Worm (Caenorhabditis elegans) whole organism, late embryonic: ENCODE data around the gene tofu-7.
A peak's percentile ranks its signal among the peaks of the same experiment; 100 is the strongest.

Experiments used
- C08G9.2 ChIP-seq: sonication (generic microtip); optimal IDR thresholded peaks from 2 replicates; lab custom pipeline; 2016; ENCODE audit warnings: mild to moderate bottlenecking, missing genetic modification characterization, moderate library complexity, missing compliant biosample characterization
- F13H6.1 ChIP-seq: sonication (generic microtip); optimal IDR thresholded peaks from 2 replicates; lab custom pipeline; 2016; ENCODE audit warnings: missing genetic modification characterization, missing compliant biosample characterization
- K02D7.2 ChIP-seq: sonication (generic microtip); optimal IDR thresholded peaks from 2 replicates; lab custom pipeline; 2017; ENCODE audit warnings: mild to moderate bottlenecking, missing genetic modification characterization, missing compliant biosample characterization
- Y22D7AL.16 ChIP-seq: sonication (generic microtip); optimal IDR thresholded peaks from 2 replicates; lab custom pipeline; 2016; ENCODE audit warnings: missing genetic modification characterization, missing compliant biosample characterization
- ahr-1 ChIP-seq: sonication (generic microtip); optimal IDR thresholded peaks from 2 replicates; lab custom pipeline; 2016; ENCODE audit warnings: missing genetic modification characterization, missing compliant biosample characterization
- ceh-18 ChIP-seq: sonication (generic microtip); optimal IDR thresholded peaks from 2 replicates; lab custom pipeline; 2016; ENCODE audit warnings: missing genetic modification characterization, missing compliant biosample characterization
- ceh-31 ChIP-seq: sonication (generic microtip); optimal IDR thresholded peaks from 2 replicates; lab custom pipeline; 2016; ENCODE audit warnings: missing genetic modification characterization, missing compliant biosample characterization
- ceh-48 ChIP-seq: sonication (generic microtip); optimal IDR thresholded peaks from 2 replicates; lab custom pipeline; 2016; ENCODE audit warnings: missing genetic modification characterization, inconsistent platforms, missing compliant biosample characterization
- ceh-6 ChIP-seq: fragments of 200-800 bp; sonication (Bioruptor generic); optimal IDR thresholded peaks from 2 replicates; lab custom pipeline; 2018; ENCODE audit warnings: mild to moderate bottlenecking, missing genetic modification characterization, missing compliant biosample characterization
- che-1 ChIP-seq: sonication (generic microtip); optimal IDR thresholded peaks from 2 replicates; lab custom pipeline; 2016; ENCODE audit warnings: mild to moderate bottlenecking, missing genetic modification characterization, missing compliant biosample characterization
- dmd-4 ChIP-seq: sonication (generic microtip); optimal IDR thresholded peaks from 2 replicates; lab custom pipeline; 2016; ENCODE audit warnings: borderline replicate concordance, missing genetic modification characterization, missing compliant biosample characterization
- dve-1 ChIP-seq: sonication (generic microtip); optimal IDR thresholded peaks from 2 replicates; lab custom pipeline; 2017; ENCODE audit warnings: antibody characterized with exemption, mild to moderate bottlenecking, missing genetic modification characterization, missing compliant biosample characterization
- elt-2 ChIP-seq: sonication (generic microtip); optimal IDR thresholded peaks from 2 replicates; lab custom pipeline; 2016; ENCODE audit warnings: missing genetic modification reagents, missing genetic modification characterization, missing compliant biosample characterization
- elt-4 ChIP-seq: sonication (generic microtip); optimal IDR thresholded peaks from 2 replicates; lab custom pipeline; 2016; ENCODE audit warnings: missing genetic modification characterization, missing compliant biosample characterization
- ets-4 ChIP-seq: sonication (generic microtip); optimal IDR thresholded peaks from 2 replicates; lab custom pipeline; 2016; ENCODE audit warnings: missing genetic modification characterization, missing compliant biosample characterization
- eyg-1 ChIP-seq: sonication (generic microtip); optimal IDR thresholded peaks from 2 replicates; lab custom pipeline; 2016; ENCODE audit warnings: missing genotype, missing genetic modification characterization, missing compliant biosample characterization
- fax-1 ChIP-seq: sonication (generic microtip); optimal IDR thresholded peaks from 2 replicates; lab custom pipeline; 2016; ENCODE audit warnings: missing genotype, missing genetic modification characterization, missing compliant biosample characterization
- fkh-10 ChIP-seq: fragments of 150-350 bp; optimal IDR thresholded peaks from 2 replicates; lab custom pipeline; 2014; ENCODE audit warnings: missing biosample characterization, missing genetic modification reagents, missing genetic modification characterization
- hlh-6 ChIP-seq: sonication (generic microtip); optimal IDR thresholded peaks from 2 replicates; lab custom pipeline; 2016; ENCODE audit warnings: missing genotype, missing genetic modification characterization, missing compliant biosample characterization
- hlh-8 ChIP-seq: sonication (generic microtip); optimal IDR thresholded peaks from 2 replicates; lab custom pipeline; 2016; ENCODE audit warnings: missing genotype, missing genetic modification characterization, missing compliant biosample characterization
- lim-6 ChIP-seq: sonication (generic microtip); optimal IDR thresholded peaks from 2 replicates; lab custom pipeline; 2016; ENCODE audit warnings: missing genetic modification characterization, missing compliant biosample characterization
- lin-11 ChIP-seq: fragments of 200-800 bp; sonication (Bioruptor generic); optimal IDR thresholded peaks from 2 replicates; lab custom pipeline; 2018; ENCODE audit warnings: mild to moderate bottlenecking, missing genetic modification characterization, missing compliant biosample characterization
- mec-3 ChIP-seq: sonication (generic microtip); optimal IDR thresholded peaks from 2 replicates; lab custom pipeline; 2016; ENCODE audit warnings: borderline replicate concordance, missing genetic modification characterization, missing compliant biosample characterization
- nfya-1 ChIP-seq: sonication (generic microtip); optimal IDR thresholded peaks from 2 replicates; lab custom pipeline; 2017; ENCODE audit warnings: missing genetic modification characterization, mild to moderate bottlenecking, missing compliant biosample characterization, antibody characterized with exemption, moderate library complexity
- nhr-11 ChIP-seq: fragments of 150-350 bp; optimal IDR thresholded peaks from 2 replicates; lab custom pipeline; 2014; ENCODE audit warnings: missing biosample characterization, missing genetic modification characterization
- npax-4 ChIP-seq: sonication (generic microtip); optimal IDR thresholded peaks from 2 replicates; lab custom pipeline; 2016; ENCODE audit warnings: missing genetic modification characterization, missing compliant biosample characterization
- pag-3 ChIP-seq: sonication (generic microtip); optimal IDR thresholded peaks from 2 replicates; lab custom pipeline; 2016; ENCODE audit warnings: missing compliant biosample characterization, missing genetic modification characterization, borderline replicate concordance
- pat-9 ChIP-seq: fragments of 200-800 bp; sonication (Bioruptor generic); optimal IDR thresholded peaks from 2 replicates; lab custom pipeline; 2018; ENCODE audit warnings: mild to moderate bottlenecking, missing genetic modification characterization, moderate library complexity, missing compliant biosample characterization
- pha-4 ChIP-seq: fragments of 150-350 bp; optimal IDR thresholded peaks from 2 replicates; lab custom pipeline; 2018; ENCODE audit warnings: missing biosample characterization, missing genetic modification reagents, missing genetic modification characterization
- pqm-1 ChIP-seq: sonication (generic microtip); optimal IDR thresholded peaks from 2 replicates; lab custom pipeline; 2016; ENCODE audit warnings: missing genetic modification characterization, missing compliant biosample characterization
- pros-1 ChIP-seq: fragments of 150-350 bp; optimal IDR thresholded peaks from 2 replicates; lab custom pipeline; 2014; ENCODE audit warnings: missing biosample characterization, missing genetic modification reagents, missing genetic modification characterization
- ref-2 ChIP-seq: sonication (generic microtip); optimal IDR thresholded peaks from 2 replicates; lab custom pipeline; 2016; ENCODE audit warnings: missing genetic modification characterization, missing compliant biosample characterization
- rnt-1 ChIP-seq: sonication (generic microtip); optimal IDR thresholded peaks from 2 replicates; lab custom pipeline; 2016; ENCODE audit warnings: missing genetic modification characterization, missing compliant biosample characterization
- sox-2 ChIP-seq: fragments of 200-800 bp; sonication (Bioruptor generic); IDR thresholded peaks from 2 replicates; pipeline ENCODE4 v1.3.6; 2022; ENCODE audit warnings: missing genetic modification reagents, missing genetic modification characterization, missing compliant biosample characterization
- sox-4 ChIP-seq: sonication (generic microtip); optimal IDR thresholded peaks from 2 replicates; lab custom pipeline; 2017; ENCODE audit warnings: mild to moderate bottlenecking, missing genetic modification characterization, inconsistent platforms, missing compliant biosample characterization
- tbx-2 ChIP-seq: sonication (generic microtip); optimal IDR thresholded peaks from 2 replicates; lab custom pipeline; 2016; ENCODE audit warnings: missing genetic modification characterization, missing compliant biosample characterization
- tbx-7 ChIP-seq: sonication (generic microtip); optimal IDR thresholded peaks from 2 replicates; lab custom pipeline; 2016; ENCODE audit warnings: missing genotype, missing genetic modification characterization, missing compliant biosample characterization
- unc-3 ChIP-seq, 2 experiments: fragments of 200-800 bp in 1 of 2; sonication (Bioruptor generic) in 1 of 2; sonication (generic microtip) in 1 of 2; conservative IDR thresholded peaks in 1 of 2; optimal IDR thresholded peaks in 1 of 2; 2 replicates each; pipeline versions ENCODE4 v1.3.6 to Lab custom; 2016 to 2022; ENCODE audit warnings: missing compliant biosample characterization in 2 of 2, missing genetic modification characterization in 2 of 2, missing genetic modification reagents in 1 of 2
- unc-42 ChIP-seq: sonication (generic microtip); optimal IDR thresholded peaks from 2 replicates; lab custom pipeline; 2016; ENCODE audit warnings: missing genotype, missing genetic modification characterization, missing compliant biosample characterization
- unc-86 ChIP-seq: sonication (generic microtip); optimal IDR thresholded peaks from 2 replicates; lab custom pipeline; 2016; ENCODE audit warnings: missing genetic modification characterization, missing compliant biosample characterization
- ztf-16 ChIP-seq: sonication (generic microtip); optimal IDR thresholded peaks from 2 replicates; lab custom pipeline; 2017; ENCODE audit warnings: missing genetic modification characterization, missing compliant biosample characterization

The tofu-7 gene

ce11 chrIII:7114952-7115488, 30.2 kb upstream of the tofu-7 start, which contains the start of gene nhr-10:
nhr-10 (minus strand) TSS chrIII:7115438.
- TF ChIP-seq unc-86 (no peak), lin-11 (no peak), tbx-7 (tag; lab: Kevin White, UChicago) (no peak), K02D7.2 (tag; lab: Kevin White, UChicago) (no peak), fax-1 (tag; lab: Kevin White, UChicago) (no peak), mec-3 (tag; lab: Kevin White, UChicago) (no peak), unc-3 (GFP tag; conservative IDR thresholded peaks at IDR 0.05; lab: Robert Waterston, UW) (no peak), unc-3 (tag; optimal IDR thresholded peaks at IDR 0.05; lab: Kevin White, UChicago) (no peak), ahr-1 (no peak), Y22D7AL.16 (tag; lab: Kevin White, UChicago) (no peak), elt-4 (tag; lab: Kevin White, UChicago) (no peak)
- TF ChIP-seq, all 69 proteins: peak for 0

- TF ChIP-seq unc-3 (GFP tag; conservative IDR thresholded peaks at IDR 0.05; lab: Robert Waterston, UW) (no peak), unc-3 (tag; optimal IDR thresholded peaks at IDR 0.05; lab: Kevin White, UChicago) (no peak), ceh-6 (GFP tag; lab: Kevin White, UChicago) (no peak), Y22D7AL.16 (tag; lab: Kevin White, UChicago) (no peak), dve-1 (tag; lab: Kevin White, UChicago) (no peak), lin-11 (no peak), ztf-16 (tag; lab: Kevin White, UChicago) (no peak), ceh-48 (tag; lab: Kevin White, UChicago) (no peak), nhr-11 (tag; lab: Kevin White, UChicago) (no peak), ets-4 (tag; lab: Kevin White, UChicago) (no peak), mec-3 (tag; lab: Kevin White, UChicago) (no peak), C08G9.2 (no peak), hlh-8 (tag; lab: Kevin White, UChicago) (no peak), pha-4 (tag; lab: Kevin White, UChicago) (no peak), fax-1 (tag; lab: Kevin White, UChicago) (no peak), ceh-18 (tag; lab: Kevin White, UChicago) (no peak), ceh-31 (tag; lab: Kevin White, UChicago) (no peak), F13H6.1 (tag; lab: Kevin White, UChicago) (no peak), pag-3 (tag; lab: Kevin White, UChicago) (no peak)
- TF ChIP-seq, all 69 proteins: peak for 0
These were observed 27.5 kb upstream of the tofu-7 start for ce11 chrIII:7112285-7112684.

- TF ChIP-seq sox-2 (GFP tag; lab: Robert Waterston, UW) (no peak), fkh-10 (no peak), pros-1 (no peak), ref-2 (tag; lab: Kevin White, UChicago) (no peak), hlh-8 (tag; lab: Kevin White, UChicago) (no peak), che-1 (no peak), ceh-6 (GFP tag; lab: Kevin White, UChicago) (no peak)
- TF ChIP-seq, all 69 proteins: peak for 0
These were observed 27.0 kb upstream of the tofu-7 start, which contains the start of gene B0280.7 for ce11 chrIII:7111793-7112192. B0280.7 (minus strand) TSS chrIII:7111893.

ce11 chrIII:7107965-7108364, 23.1 kb upstream of the tofu-7 start, which contains the start of gene odd-1:
odd-1 (plus strand) TSS chrIII:7108313.
- no peak for TF ChIP-seq ceh-18 (tag; lab: Kevin White, UChicago)
- TF ChIP-seq elt-2 (tag; lab: Kevin White, UChicago) = peak; percentile 85
- no peak for TF ChIP-seq lin-11

ce11 chrIII:7106854-7107253, 22.0 kb upstream of the tofu-7 start:
- TF ChIP-seq rnt-1 (no peak), C08G9.2 (no peak), pha-4 (tag; lab: Kevin White, UChicago) (no peak), nfya-1 (tag; lab: Kevin White, UChicago) (no peak), pros-1 (no peak), lim-6 (no peak), che-1 (no peak), tbx-2 (tag; lab: Kevin White, UChicago) (no peak), sox-4 (no peak), hlh-8 (tag; lab: Kevin White, UChicago) (no peak), dmd-4 (tag; lab: Kevin White, UChicago) (no peak), npax-4 (tag; lab: Kevin White, UChicago) (no peak), unc-42 (no peak), pqm-1 (no peak), elt-2 (tag; lab: Kevin White, UChicago) (no peak), pat-9 (tag; lab: Kevin White, UChicago) (no peak), hlh-6 (no peak), fkh-10 (no peak), eyg-1 (tag; lab: Kevin White, UChicago) (no peak)
